Fruit fly (Drosophila melanogaster): ENCODE data around the gene CG12659.

DNA sequence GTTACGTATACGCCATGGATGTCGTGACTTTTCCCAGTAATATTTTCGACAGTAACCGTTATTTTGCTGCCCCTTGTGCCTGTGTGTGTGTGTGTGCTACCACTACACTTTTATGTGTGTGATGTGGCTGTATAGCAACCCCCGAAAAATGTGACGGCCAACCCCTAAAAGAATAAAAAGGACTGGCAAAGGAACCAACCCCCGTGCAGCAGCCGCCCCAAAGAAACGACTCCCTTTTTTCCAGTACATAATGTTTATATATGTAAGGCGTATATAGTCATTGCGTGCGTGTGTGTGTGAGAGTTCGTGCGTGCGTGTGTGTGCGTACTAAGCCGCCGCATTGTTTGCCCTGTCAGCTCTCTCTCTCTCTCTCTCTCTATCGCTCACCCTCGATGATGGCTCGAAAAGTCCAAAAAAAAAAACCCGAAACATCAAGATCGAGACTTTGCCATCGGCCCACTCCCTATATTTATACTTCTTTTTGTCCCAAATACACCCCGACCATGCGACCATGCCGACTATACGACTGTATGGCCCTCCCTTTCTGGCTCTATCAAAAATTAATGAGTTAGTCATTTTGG, 49.2 kb upstream of the CG12659 start:
- TF ChIP-seq CG8159 (tag; optimal IDR thresholded peaks at IDR 0.05) (no peak), CG32121 (GFP tag; IDR thresholded peaks at IDR 0.05) (no peak), CG14655 (GFP tag; optimal IDR thresholded peaks at IDR 0.05) (no peak), CG9948 (tag; optimal IDR thresholded peaks at IDR 0.05) (no peak), Snoo (tag; optimal IDR thresholded peaks at IDR 0.05) (no peak), CG12605 (GFP tag; IDR thresholded peaks at IDR 0.05) (no peak), Pif1B (GFP tag; optimal IDR thresholded peaks at IDR 0.05) (no peak), CG8301 (tag; optimal IDR thresholded peaks at IDR 0.05) (no peak), CG34367 (tag; optimal IDR thresholded peaks at IDR 0.05) (no peak), CG17806 (tag; optimal IDR thresholded peaks at IDR 0.05) (no peak), CG13204 (GFP tag; optimal IDR thresholded peaks at IDR 0.05) (no peak), CG15710 (tag; optimal IDR thresholded peaks at IDR 0.05) (no peak)
